Worm (Caenorhabditis elegans) whole organism, L2 larva: ENCODE results near the gene nrde-1.

Experiments used
- C34F6.9 ChIP-seq: fragments of 150-350 bp; optimal IDR thresholded peaks from 2 replicates; lab custom pipeline; 2014; ENCODE audit warnings: missing biosample characterization, missing genetic modification characterization
- F13H6.1 ChIP-seq: sonication (generic microtip); optimal IDR thresholded peaks from 2 replicates; lab custom pipeline; 2016; ENCODE audit warnings: missing genetic modification characterization, missing compliant biosample characterization
- R02D3.7 ChIP-seq: fragments of 150-350 bp; optimal IDR thresholded peaks from 2 replicates; lab custom pipeline; 2014; ENCODE audit warnings: missing biosample characterization, missing genetic modification characterization
- Y55F3AM.14 ChIP-seq: fragments of 200-800 bp; sonication (Bioruptor generic); optimal IDR thresholded peaks from 2 replicates; lab custom pipeline; 2018; ENCODE audit warnings: mild to moderate bottlenecking, missing genetic modification characterization, missing compliant biosample characterization
- ZK546.5 ChIP-seq: sonication (generic microtip); optimal IDR thresholded peaks from 2 replicates; lab custom pipeline; 2017; ENCODE audit warnings: missing biosample characterization, missing genetic modification characterization
- alr-1 ChIP-seq: fragments of 150-350 bp; optimal IDR thresholded peaks from 2 replicates; lab custom pipeline; 2014; ENCODE audit warnings: missing biosample characterization, missing genetic modification characterization
- aly-2 ChIP-seq: fragments of 150-350 bp; optimal IDR thresholded peaks from 2 replicates; lab custom pipeline; 2014; ENCODE audit warnings: missing biosample characterization, missing genetic modification characterization
- ama-1 ChIP-seq: fragments of 150-350 bp; optimal IDR thresholded peaks from 2 replicates; lab custom pipeline; 2018; ENCODE audit warnings: inconsistent platforms
- blmp-1 ChIP-seq: sonication (generic microtip); optimal IDR thresholded peaks from 2 replicates; lab custom pipeline; 2017; ENCODE audit warnings: missing genetic modification characterization, mild to moderate bottlenecking, missing compliant biosample characterization, antibody characterized with exemption, moderate library complexity; ENCODE audit not compliant: insufficient read depth
- ceh-16 ChIP-seq: fragments of 150-350 bp; optimal IDR thresholded peaks from 2 replicates; lab custom pipeline; 2014; ENCODE audit warnings: missing biosample characterization, missing genetic modification characterization
- ceh-82 ChIP-seq: fragments of 150-350 bp; optimal IDR thresholded peaks from 2 replicates; lab custom pipeline; 2014; ENCODE audit warnings: missing biosample characterization, missing genetic modification characterization
- dmd-4 ChIP-seq: sonication (generic microtip); optimal IDR thresholded peaks from 2 replicates; lab custom pipeline; 2017; ENCODE audit warnings: missing biosample characterization, missing genetic modification characterization
- elt-1 ChIP-seq: fragments of 150-350 bp; optimal IDR thresholded peaks from 2 replicates; lab custom pipeline; 2014; ENCODE audit warnings: missing biosample characterization, missing genetic modification characterization
- fos-1 ChIP-seq: fragments of 150-350 bp; optimal IDR thresholded peaks from 2 replicates; lab custom pipeline; 2014; ENCODE audit warnings: missing biosample characterization, missing genetic modification characterization
- gmeb-1 ChIP-seq: fragments of 150-350 bp; optimal IDR thresholded peaks from 2 replicates; lab custom pipeline; 2014; ENCODE audit warnings: missing biosample characterization, missing genetic modification characterization
- lin-11 ChIP-seq: fragments of 150-350 bp; sonication (generic microtip); optimal IDR thresholded peaks from 2 replicates; lab custom pipeline; 2014; ENCODE audit warnings: missing biosample characterization, missing genetic modification characterization, inconsistent platforms, mixed read lengths
- lin-13 ChIP-seq: fragments of 150-350 bp; optimal IDR thresholded peaks from 2 replicates; lab custom pipeline; 2014; ENCODE audit warnings: missing biosample characterization, missing genetic modification reagents, missing genetic modification characterization
- lsy-2 ChIP-seq, 2 experiments: fragments of 150-350 bp in 1 of 2; sonication (generic microtip) in 1 of 2; optimal IDR thresholded peaks; 2 replicates each; lab custom pipeline; 2014 to 2017; ENCODE audit warnings: missing biosample characterization in 2 of 2, missing genetic modification characterization in 2 of 2
- mbf-1 ChIP-seq: sonication (generic microtip); optimal IDR thresholded peaks from 2 replicates; lab custom pipeline; 2017; ENCODE audit warnings: missing biosample characterization, missing genetic modification characterization
- mdl-1 ChIP-seq, 2 experiments: fragments of 150-350 bp in 1 of 2; sonication (generic microtip) in 1 of 2; optimal IDR thresholded peaks; 2 replicates each; lab custom pipeline; 2017; ENCODE audit warnings: missing biosample characterization in 2 of 2, missing genetic modification characterization in 2 of 2
- nhr-10 ChIP-seq: sonication (generic microtip); optimal IDR thresholded peaks from 2 replicates; lab custom pipeline; 2017; ENCODE audit warnings: missing biosample characterization, missing genetic modification characterization
- nhr-11 ChIP-seq: fragments of 150-350 bp; optimal IDR thresholded peaks from 2 replicates; lab custom pipeline; 2014; ENCODE audit warnings: missing biosample characterization, missing genetic modification characterization
- nhr-12 ChIP-seq: fragments of 150-350 bp; optimal IDR thresholded peaks from 2 replicates; lab custom pipeline; 2014; ENCODE audit warnings: missing biosample characterization, missing genetic modification characterization
- nhr-129 ChIP-seq: fragments of 150-350 bp; optimal IDR thresholded peaks from 2 replicates; lab custom pipeline; 2014; ENCODE audit warnings: missing biosample characterization, missing genetic modification characterization
- nhr-21 ChIP-seq: fragments of 150-350 bp; optimal IDR thresholded peaks from 2 replicates; lab custom pipeline; 2014; ENCODE audit warnings: missing biosample characterization, missing genetic modification characterization
- nhr-23 ChIP-seq: fragments of 150-350 bp; optimal IDR thresholded peaks from 2 replicates; lab custom pipeline; 2014; ENCODE audit warnings: missing biosample characterization, missing genetic modification reagents, missing genetic modification characterization
- nhr-237 ChIP-seq: fragments of 150-350 bp; optimal IDR thresholded peaks from 2 replicates; lab custom pipeline; 2014; ENCODE audit warnings: missing biosample characterization, missing genetic modification characterization
- nhr-25 ChIP-seq: fragments of 150-350 bp; sonication (generic microtip); optimal IDR thresholded peaks from 3 replicates; lab custom pipeline; 2014; ENCODE audit warnings: missing biosample characterization, missing genetic modification characterization
- nhr-6 ChIP-seq: fragments of 150-350 bp; optimal IDR thresholded peaks from 2 replicates; lab custom pipeline; 2014; ENCODE audit warnings: missing biosample characterization, missing genetic modification characterization
- nhr-77 ChIP-seq: fragments of 150-350 bp; optimal IDR thresholded peaks from 2 replicates; lab custom pipeline; 2014; ENCODE audit warnings: missing biosample characterization, missing genetic modification characterization
- peb-1 ChIP-seq: fragments of 150-350 bp; optimal IDR thresholded peaks from 2 replicates; lab custom pipeline; 2014; ENCODE audit warnings: missing biosample characterization, missing genetic modification characterization
- sem-4 ChIP-seq: fragments of 150-350 bp; optimal IDR thresholded peaks from 2 replicates; lab custom pipeline; 2014; ENCODE audit warnings: missing biosample characterization, missing genetic modification reagents, missing genetic modification characterization
- skn-1 ChIP-seq: sonication (generic microtip); optimal IDR thresholded peaks from 2 replicates; lab custom pipeline; 2017; ENCODE audit warnings: missing biosample characterization, missing genetic modification characterization
- sma-3 ChIP-seq: sonication (generic microtip); optimal IDR thresholded peaks from 2 replicates; lab custom pipeline; 2016; ENCODE audit warnings: missing genetic modification reagents, missing genetic modification characterization, missing compliant biosample characterization
- sma-9 ChIP-seq, 2 experiments: fragments of 150-350 bp in 1 of 2; sonication (generic microtip) in 1 of 2; optimal IDR thresholded peaks; 2 replicates each; lab custom pipeline; 2014 to 2016; ENCODE audit warnings: missing genetic modification characterization in 2 of 2, mild to moderate bottlenecking in 1 of 2, missing biosample characterization in 1 of 2, missing compliant biosample characterization in 1 of 2, missing genetic modification reagents in 1 of 2, moderate library complexity in 1 of 2
- snpc-4 ChIP-seq: fragments of 150-350 bp; optimal IDR thresholded peaks from 2 replicates; lab custom pipeline; 2014; ENCODE audit warnings: missing biosample characterization, missing genetic modification characterization
- unc-39 ChIP-seq: fragments of 150-350 bp; optimal IDR thresholded peaks from 2 replicates; lab custom pipeline; 2014; ENCODE audit warnings: missing biosample characterization, missing genetic modification characterization
- unc-55 ChIP-seq: fragments of 150-350 bp; sonication (generic microtip); optimal IDR thresholded peaks from 3 replicates; lab custom pipeline; 2014; ENCODE audit warnings: missing biosample characterization, missing genetic modification reagents, missing genetic modification characterization
- zag-1 ChIP-seq: fragments of 150-350 bp; optimal IDR thresholded peaks from 2 replicates; lab custom pipeline; 2014; ENCODE audit warnings: missing biosample characterization, missing genetic modification characterization
- ztf-1 ChIP-seq: fragments of 200-800 bp; sonication (Bioruptor generic); conservative IDR thresholded peaks from 2 replicates; pipeline ENCODE4 v1.3.6; 2022; ENCODE audit warnings: missing genetic modification characterization, missing compliant biosample characterization
- ztf-11 ChIP-seq: sonication (generic microtip); optimal IDR thresholded peaks from 2 replicates; lab custom pipeline; 2017; ENCODE audit warnings: missing biosample characterization, missing genetic modification characterization
- ztf-4 ChIP-seq: fragments of 150-350 bp; optimal IDR thresholded peaks from 2 replicates; lab custom pipeline; 2014; ENCODE audit warnings: missing biosample characterization, missing genetic modification characterization

The nrde-1 gene

DNA sequence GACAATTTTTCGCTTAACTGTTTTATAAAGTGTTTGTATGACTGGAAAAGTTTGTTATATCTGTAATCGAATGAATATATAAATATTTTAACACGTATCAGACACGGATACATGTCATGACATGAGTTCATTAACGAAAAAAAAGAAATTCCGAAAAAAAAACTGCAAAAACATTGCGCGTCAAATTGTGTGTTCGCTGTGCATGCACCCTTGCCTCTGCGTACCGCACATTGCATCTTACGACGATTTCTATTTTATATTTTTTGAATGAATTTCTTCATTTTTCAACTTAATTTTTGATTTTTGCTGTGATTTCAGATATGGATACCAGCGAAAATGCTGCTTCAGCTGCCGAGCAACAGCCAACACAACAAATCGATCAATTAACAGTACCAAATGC lies 8.3 kb upstream of the nrde-1 start, which contains the start of gene wdr-5.1:
Gene wdr-5.1, plus strand, starts transcription at position 319 of the 400 bp plus-strand sequence.
- TF ChIP-seq ztf-1 (GFP tag; lab: Robert Waterston, UW) (no peak), lin-11 (tag; lab: Kevin White, UChicago) (no peak), nhr-10 (tag; lab: Kevin White, UChicago) (no peak), nhr-77 (tag; lab: Kevin White, UChicago) (no peak), peb-1 (tag; lab: Kevin White, UChicago) (no peak), nhr-23 (no peak), fos-1 (tag; lab: Kevin White, UChicago) (no peak), ztf-4 (tag; lab: Kevin White, UChicago) (no peak), mbf-1 (no peak), mdl-1 (tag; optimal IDR thresholded peaks at IDR 0.05; lab: Kevin White, UChicago) (no peak), snpc-4 (no peak), C34F6.9 (tag; lab: Kevin White, UChicago) (peak; percentile 13), nhr-237 (tag; lab: Kevin White, UChicago) (no peak), elt-1 (tag; lab: Kevin White, UChicago) (no peak), sem-4 (tag; lab: Kevin White, UChicago) (no peak), lin-13 (GFP tag; lab: Kevin White, UChicago) (peak; percentile 55), alr-1 (tag; lab: Kevin White, UChicago) (no peak), dmd-4 (tag; lab: Kevin White, UChicago) (no peak), skn-1 (tag; lab: Kevin White, UChicago) (no peak), blmp-1 (tag; lab: Kevin White, UChicago) (peak; percentile 15), Y55F3AM.14 (GFP tag; lab: Kevin White, UChicago) (no peak), nhr-11 (tag; lab: Kevin White, UChicago) (no peak), nhr-25 (tag; lab: Kevin White, UChicago) (peak; percentile 25), sma-9 (GFP tag; optimal IDR thresholded peaks at IDR 0.05; lab: Kevin White, UChicago) (no peak), sma-9 (tag; optimal IDR thresholded peaks at IDR 0.05; lab: Kevin White, UChicago) (no peak), unc-55 (peak; percentile 44), nhr-129 (tag; lab: Kevin White, UChicago) (peak; percentile 22), ceh-82 (tag; lab: Kevin White, UChicago) (no peak), lsy-2 (tag; optimal IDR thresholded peaks at IDR 0.05; lab: Kevin White, UChicago) (peak in 1 of 2 experiments; percentile 49), sma-3 (GFP tag; lab: Kevin White, UChicago) (peak; percentile 21), gmeb-1 (tag; lab: Kevin White, UChicago) (peak; percentile 26), ama-1 (lab: Kevin White, UChicago) (no peak), R02D3.7 (tag; lab: Kevin White, UChicago) (no peak), nhr-21 (tag; lab: Kevin White, UChicago) (no peak)

DNA sequence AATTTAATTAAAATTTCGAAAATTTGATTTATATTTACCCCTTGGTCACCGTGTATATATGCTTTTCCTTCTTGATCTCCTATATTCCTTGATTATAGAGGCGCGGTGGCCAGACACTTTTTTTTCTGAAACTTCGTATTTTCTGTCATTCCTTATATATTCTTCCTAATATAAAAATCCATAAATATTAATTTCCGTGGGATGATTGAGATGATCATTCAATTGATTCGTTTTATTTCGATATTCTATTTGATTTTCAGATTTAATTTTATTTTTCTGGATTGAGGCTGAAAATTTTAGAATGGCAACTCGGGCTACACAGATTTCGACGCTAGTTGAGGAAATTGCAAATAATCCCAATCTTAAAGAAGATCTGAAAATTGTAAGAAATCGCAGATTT lies 6.7 kb upstream of the nrde-1 start, which contains the start of gene dph-1:
Gene dph-1, plus strand, starts transcription at position 301 of the 400 bp plus-strand sequence.
- no peak for TF ChIP-seq nhr-10 (tag; lab: Kevin White, UChicago)
- no peak for TF ChIP-seq ztf-11 (tag; lab: Kevin White, UChicago)
- TF ChIP-seq ztf-4 (tag; lab: Kevin White, UChicago): no peak
- no peak for TF ChIP-seq mdl-1 (tag; optimal IDR thresholded peaks at IDR 0.05; lab: Kevin White, UChicago)
- TF ChIP-seq mbf-1: no peak
- no peak for TF ChIP-seq gmeb-1 (tag; lab: Kevin White, UChicago)
- TF ChIP-seq dmd-4 (tag; lab: Kevin White, UChicago): no peak
- TF ChIP-seq fos-1 (tag; lab: Kevin White, UChicago): no peak
- TF ChIP-seq nhr-25 (tag; lab: Kevin White, UChicago): no peak
- TF ChIP-seq Y55F3AM.14 (GFP tag; lab: Kevin White, UChicago): no peak
- no peak for TF ChIP-seq ceh-82 (tag; lab: Kevin White, UChicago)
- TF ChIP-seq nhr-23: no peak
- TF ChIP-seq skn-1 (tag; lab: Kevin White, UChicago): no peak
- no peak for TF ChIP-seq ceh-16 (tag; lab: Kevin White, UChicago)
- TF ChIP-seq F13H6.1 (tag; lab: Kevin White, UChicago): no peak
- TF ChIP-seq aly-2 (tag; lab: Kevin White, UChicago): no peak
- TF ChIP-seq unc-39: no peak

DNA sequence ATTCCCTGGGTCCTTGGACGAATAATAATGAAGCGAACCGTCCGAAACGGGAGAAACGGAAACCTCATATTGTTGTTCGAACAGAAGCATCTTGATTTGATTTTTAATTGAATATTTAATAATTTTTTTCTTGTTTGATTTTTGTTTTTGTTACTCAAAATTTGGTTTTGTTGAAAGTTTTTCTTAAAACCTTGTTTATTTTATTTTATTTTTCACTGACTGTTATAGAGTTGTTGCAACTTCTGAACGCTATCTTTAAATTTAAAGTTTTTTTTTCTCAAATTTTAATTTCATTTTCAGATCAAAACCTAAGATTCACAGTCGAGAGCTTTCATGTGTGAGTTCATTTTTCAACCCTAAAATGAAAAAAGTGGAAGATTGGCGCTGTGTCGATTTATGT lies 4.2 kb upstream of the nrde-1 start, which contains the start of gene alkb-8:
Gene alkb-8, plus strand, starts transcription at position 301 of the 400 bp plus-strand sequence.
- TF ChIP-seq nhr-12 (tag; lab: Kevin White, UChicago): no peak
- no peak for TF ChIP-seq C34F6.9 (tag; lab: Kevin White, UChicago)
- no peak for TF ChIP-seq zag-1 (tag; lab: Kevin White, UChicago)
- TF ChIP-seq fos-1 (tag; lab: Kevin White, UChicago): no peak
- no peak for TF ChIP-seq nhr-6 (tag; lab: Kevin White, UChicago)
- no peak for TF ChIP-seq nhr-237 (tag; lab: Kevin White, UChicago)
- no peak for TF ChIP-seq lin-11 (tag; lab: Kevin White, UChicago)
- no peak for TF ChIP-seq ZK546.5 (tag; lab: Kevin White, UChicago)
- TF ChIP-seq nhr-21 (tag; lab: Kevin White, UChicago): no peak
- TF ChIP-seq mdl-1 (tag; optimal IDR thresholded peaks at IDR 0.05; lab: Kevin White, UChicago): no peak
- TF ChIP-seq Y55F3AM.14 (GFP tag; lab: Kevin White, UChicago): no peak
